Worm (Caenorhabditis elegans) whole organism, L4 larva: ENCODE data around the gene T09F5.2.

Experiments used
- F37D6.2 ChIP-seq: sonication (generic microtip); optimal IDR thresholded peaks from 2 replicates; lab custom pipeline; 2016; ENCODE audit warnings: mild to moderate bottlenecking, missing genetic modification characterization, missing compliant biosample characterization
- T26A8.4 ChIP-seq: fragments of 200-800 bp; sonication (Bioruptor generic); IDR thresholded peaks from 2 replicates; pipeline ENCODE4 v1.3.6; 2022; ENCODE audit warnings: missing genetic modification characterization, missing compliant biosample characterization
- Y48G9A.11 ChIP-seq: fragments of 200-800 bp; sonication (Bioruptor generic); IDR thresholded peaks from 2 replicates; pipeline ENCODE4 v1.3.6; 2022; ENCODE audit warnings: missing genetic modification reagents, missing genetic modification characterization, missing compliant biosample characterization
- Y5F2A.4 ChIP-seq: fragments of 200-800 bp; sonication (Bioruptor generic); optimal IDR thresholded peaks from 2 replicates; lab custom pipeline; 2018; ENCODE audit warnings: mild to moderate bottlenecking, missing genetic modification characterization, missing compliant biosample characterization
- aha-1 ChIP-seq: fragments of 150-350 bp; peaks from one replicate; lab custom pipeline; 2014; ENCODE audit warnings: missing biosample characterization, missing genetic modification characterization
- aly-2 ChIP-seq: sonication (generic microtip); optimal IDR thresholded peaks from 2 replicates; lab custom pipeline; 2018; ENCODE audit warnings: missing biosample characterization, missing genetic modification characterization
- arid-1 ChIP-seq: fragments of 200-800 bp; sonication (Bioruptor generic); conservative IDR thresholded peaks from 2 replicates; pipeline ENCODE4 v1.3.6; 2022; ENCODE audit warnings: missing genetic modification reagents, missing genetic modification characterization, missing compliant biosample characterization
- attf-4 ChIP-seq: sonication (generic microtip); optimal IDR thresholded peaks from 3 replicates; lab custom pipeline; 2017; ENCODE audit warnings: missing biosample characterization, missing genetic modification characterization
- ceh-32 ChIP-seq: sonication (generic microtip); optimal IDR thresholded peaks from 2 replicates; lab custom pipeline; 2016; ENCODE audit warnings: mild to moderate bottlenecking, missing genetic modification characterization, missing compliant biosample characterization; ENCODE audit not compliant: poor library complexity
- ceh-82 ChIP-seq: sonication (generic microtip); optimal IDR thresholded peaks from 2 replicates; lab custom pipeline; 2017; ENCODE audit warnings: missing biosample characterization, missing genetic modification characterization
- ces-1 ChIP-seq: fragments of 150-350 bp; sonication (generic microtip); optimal IDR thresholded peaks from 4 replicates; lab custom pipeline; 2014; ENCODE audit warnings: missing biosample characterization, missing genetic modification reagents, missing genetic modification characterization
- cey-2 ChIP-seq: sonication (generic microtip); optimal IDR thresholded peaks from 3 replicates; lab custom pipeline; 2017; ENCODE audit warnings: missing genetic modification characterization, mild to moderate bottlenecking, missing compliant biosample characterization, antibody characterized with exemption, borderline replicate concordance; ENCODE audit not compliant: insufficient read depth
- dmd-8 ChIP-seq: fragments of 200-800 bp; sonication (Bioruptor generic); IDR thresholded peaks from 2 replicates; pipeline ENCODE4 v1.3.6; 2022; ENCODE audit warnings: missing genetic modification characterization, missing compliant biosample characterization
- dpl-1 ChIP-seq: fragments of 150-350 bp; optimal IDR thresholded peaks from 2 replicates; lab custom pipeline; 2014; ENCODE audit warnings: missing biosample characterization, missing genetic modification reagents, missing genetic modification characterization
- duxl-1 ChIP-seq: sonication (generic microtip); optimal IDR thresholded peaks from 2 replicates; lab custom pipeline; 2016; ENCODE audit warnings: mild to moderate bottlenecking, missing genetic modification characterization, moderate library complexity, missing compliant biosample characterization; ENCODE audit not compliant: poor library complexity
- dve-1 ChIP-seq: sonication (generic microtip); optimal IDR thresholded peaks from 2 replicates; lab custom pipeline; 2017; ENCODE audit warnings: antibody characterized with exemption, mild to moderate bottlenecking, missing genetic modification characterization, missing compliant biosample characterization; ENCODE audit not compliant: insufficient read depth
- hlh-11 ChIP-seq: fragments of 200-800 bp; sonication (Bioruptor generic); optimal IDR thresholded peaks from 2 replicates; lab custom pipeline; 2018; ENCODE audit warnings: mild to moderate bottlenecking, missing genetic modification characterization, missing compliant biosample characterization
- hlh-30 ChIP-seq: sonication (generic microtip); optimal IDR thresholded peaks from 2 replicates; lab custom pipeline; 2017; ENCODE audit warnings: antibody characterized with exemption, mild to moderate bottlenecking, missing genetic modification characterization, missing compliant biosample characterization; ENCODE audit not compliant: insufficient read depth
- hmg-1.1 ChIP-seq: fragments of 200-800 bp; sonication (Bioruptor generic); IDR thresholded peaks from 2 replicates; pipeline ENCODE4 v1.3.6; 2022; ENCODE audit warnings: missing genetic modification reagents, missing genetic modification characterization, missing compliant biosample characterization
- jun-1 ChIP-seq: fragments of 150-350 bp; optimal IDR thresholded peaks from 2 replicates; lab custom pipeline; 2014; ENCODE audit warnings: missing biosample characterization, missing genetic modification reagents, missing genetic modification characterization
- lim-7 ChIP-seq: fragments of 200-800 bp; sonication (Bioruptor generic); IDR thresholded peaks from 2 replicates; pipeline ENCODE4 v1.3.6; 2022; ENCODE audit warnings: missing genetic modification characterization, missing compliant biosample characterization
- lin-1 ChIP-seq: fragments of 200-800 bp; sonication (Bioruptor generic); IDR thresholded peaks from 2 replicates; pipeline ENCODE4 v1.3.6; 2022; ENCODE audit warnings: missing genetic modification reagents, missing genetic modification characterization, missing compliant biosample characterization
- lin-13 ChIP-seq: fragments of 150-350 bp; optimal IDR thresholded peaks from 2 replicates; lab custom pipeline; 2014; ENCODE audit warnings: missing biosample characterization, missing genetic modification reagents, missing genetic modification characterization
- lin-15B ChIP-seq: fragments of 150-350 bp; sonication (generic microtip); optimal IDR thresholded peaks from 3 replicates; lab custom pipeline; 2014; ENCODE audit warnings: missing biosample characterization, missing genetic modification characterization
- lin-39 ChIP-seq: fragments of 150-350 bp; optimal IDR thresholded peaks from 2 replicates; lab custom pipeline; 2014; ENCODE audit warnings: missing biosample characterization, missing genetic modification reagents, missing genetic modification characterization
- lir-3 ChIP-seq: sonication (generic microtip); optimal IDR thresholded peaks from 2 replicates; lab custom pipeline; 2016; ENCODE audit warnings: mild to moderate bottlenecking, missing genetic modification characterization, missing compliant biosample characterization
- madf-5 ChIP-seq, 2 experiments: fragments of 200-800 bp; sonication (Bioruptor generic); IDR thresholded peaks; 2 replicates each; pipeline ENCODE4 v1.3.6; 2022; ENCODE audit warnings: missing compliant biosample characterization in 2 of 2, missing genetic modification characterization in 2 of 2
- mdl-1 ChIP-seq, 2 experiments: fragments of 150-350 bp in 1 of 2; sonication (generic microtip) in 1 of 2; optimal IDR thresholded peaks; 2 replicates each; lab custom pipeline; 2014 to 2017; ENCODE audit warnings: missing biosample characterization in 2 of 2, missing genetic modification characterization in 2 of 2
- mdt-29 ChIP-seq: fragments of 200-800 bp; sonication (Bioruptor generic); IDR thresholded peaks from 2 replicates; pipeline ENCODE4 v1.3.6; 2022; ENCODE audit warnings: missing genetic modification reagents, missing genetic modification characterization, missing compliant biosample characterization
- mes-2 ChIP-seq: sonication (generic microtip); optimal IDR thresholded peaks from 2 replicates; lab custom pipeline; 2016; ENCODE audit warnings: missing genotype, mild to moderate bottlenecking, missing genetic modification characterization, missing compliant biosample characterization; ENCODE audit not compliant: poor library complexity, severe bottlenecking
- nhr-102 ChIP-seq: sonication (generic microtip); optimal IDR thresholded peaks from 2 replicates; lab custom pipeline; 2016; ENCODE audit warnings: mild to moderate bottlenecking, missing genetic modification characterization, moderate library complexity, missing compliant biosample characterization
- nhr-11 ChIP-seq: fragments of 150-350 bp; optimal IDR thresholded peaks from 2 replicates; lab custom pipeline; 2014; ENCODE audit warnings: missing biosample characterization, missing genetic modification characterization
- nhr-237 ChIP-seq: sonication (generic microtip); optimal IDR thresholded peaks from 2 replicates; lab custom pipeline; 2017; ENCODE audit warnings: missing biosample characterization, missing genetic modification characterization
- nhr-6 ChIP-seq: fragments of 150-350 bp; optimal IDR thresholded peaks from 2 replicates; lab custom pipeline; 2014; ENCODE audit warnings: missing biosample characterization, missing genetic modification characterization
- nhr-76 ChIP-seq: fragments of 150-350 bp; optimal IDR thresholded peaks from 2 replicates; lab custom pipeline; 2014; ENCODE audit warnings: missing biosample characterization, missing genetic modification characterization
- nhr-77 ChIP-seq: fragments of 150-350 bp; optimal IDR thresholded peaks from 2 replicates; lab custom pipeline; 2014; ENCODE audit warnings: missing biosample characterization, missing genetic modification characterization
- pha-4 ChIP-seq, 2 experiments: fragments of 150-350 bp in 1 of 2; fragments of 200-800 bp in 1 of 2; sonication (Bioruptor generic) in 1 of 2; IDR thresholded peaks in 1 of 2; optimal IDR thresholded peaks in 1 of 2; 2 replicates each; pipeline versions ENCODE4 v1.3.6 to Lab custom; 2014 to 2022; ENCODE audit warnings: missing genetic modification characterization in 2 of 2, missing genetic modification reagents in 2 of 2, missing biosample characterization in 1 of 2, missing compliant biosample characterization in 1 of 2
- php-3 ChIP-seq: fragments of 200-800 bp; sonication (Bioruptor generic); IDR thresholded peaks from 2 replicates; pipeline ENCODE4 v1.3.6; 2022; ENCODE audit warnings: missing genetic modification reagents, missing genetic modification characterization, missing compliant biosample characterization
- sdz-12 ChIP-seq: fragments of 200-800 bp; sonication (Bioruptor generic); optimal IDR thresholded peaks from 2 replicates; lab custom pipeline; 2018; ENCODE audit warnings: mild to moderate bottlenecking, missing genetic modification characterization, missing compliant biosample characterization
- skn-1 ChIP-seq: fragments of 150-350 bp; optimal IDR thresholded peaks from 2 replicates; lab custom pipeline; 2014; ENCODE audit warnings: missing biosample characterization, missing genetic modification characterization
- snpc-1.2 ChIP-seq: fragments of 200-800 bp; sonication (Bioruptor generic); IDR thresholded peaks from 2 replicates; pipeline ENCODE4 v1.3.6; 2022; ENCODE audit warnings: missing genetic modification reagents, missing genetic modification characterization, missing compliant biosample characterization
- spr-1 ChIP-seq: sonication (generic microtip); optimal IDR thresholded peaks from 2 replicates; lab custom pipeline; 2016; ENCODE audit warnings: mild to moderate bottlenecking, missing genetic modification characterization, missing compliant biosample characterization
- spr-3 ChIP-seq: fragments of 200-800 bp; sonication (Bioruptor generic); optimal IDR thresholded peaks from 2 replicates; lab custom pipeline; 2018; ENCODE audit warnings: mild to moderate bottlenecking, missing genetic modification characterization, missing compliant biosample characterization
- tag-97 ChIP-seq: fragments of 200-800 bp; sonication (Bioruptor generic); IDR thresholded peaks from 2 replicates; pipeline ENCODE4 v1.3.6; 2022; ENCODE audit warnings: missing genetic modification characterization, missing compliant biosample characterization
- unc-62 ChIP-seq, 3 experiments: fragments of 150-350 bp in 1 of 3; sonication (generic microtip); optimal IDR thresholded peaks in 2 of 3; peaks in 1 of 3; 1 replicate in 1 of 3; 2 replicates in 2 of 3; lab custom pipeline; 2014 to 2017; ENCODE audit warnings: missing biosample characterization in 3 of 3, missing genetic modification characterization in 3 of 3, missing genetic modification reagents in 3 of 3, missing genotype in 1 of 3
- zag-1 ChIP-seq: fragments of 150-350 bp; optimal IDR thresholded peaks from 2 replicates; lab custom pipeline; 2014; ENCODE audit warnings: missing biosample characterization, missing genetic modification characterization
- ztf-11 ChIP-seq: fragments of 150-350 bp; optimal IDR thresholded peaks from 2 replicates; lab custom pipeline; 2014; ENCODE audit warnings: missing biosample characterization, missing genetic modification characterization

The T09F5.2 gene

DNA sequence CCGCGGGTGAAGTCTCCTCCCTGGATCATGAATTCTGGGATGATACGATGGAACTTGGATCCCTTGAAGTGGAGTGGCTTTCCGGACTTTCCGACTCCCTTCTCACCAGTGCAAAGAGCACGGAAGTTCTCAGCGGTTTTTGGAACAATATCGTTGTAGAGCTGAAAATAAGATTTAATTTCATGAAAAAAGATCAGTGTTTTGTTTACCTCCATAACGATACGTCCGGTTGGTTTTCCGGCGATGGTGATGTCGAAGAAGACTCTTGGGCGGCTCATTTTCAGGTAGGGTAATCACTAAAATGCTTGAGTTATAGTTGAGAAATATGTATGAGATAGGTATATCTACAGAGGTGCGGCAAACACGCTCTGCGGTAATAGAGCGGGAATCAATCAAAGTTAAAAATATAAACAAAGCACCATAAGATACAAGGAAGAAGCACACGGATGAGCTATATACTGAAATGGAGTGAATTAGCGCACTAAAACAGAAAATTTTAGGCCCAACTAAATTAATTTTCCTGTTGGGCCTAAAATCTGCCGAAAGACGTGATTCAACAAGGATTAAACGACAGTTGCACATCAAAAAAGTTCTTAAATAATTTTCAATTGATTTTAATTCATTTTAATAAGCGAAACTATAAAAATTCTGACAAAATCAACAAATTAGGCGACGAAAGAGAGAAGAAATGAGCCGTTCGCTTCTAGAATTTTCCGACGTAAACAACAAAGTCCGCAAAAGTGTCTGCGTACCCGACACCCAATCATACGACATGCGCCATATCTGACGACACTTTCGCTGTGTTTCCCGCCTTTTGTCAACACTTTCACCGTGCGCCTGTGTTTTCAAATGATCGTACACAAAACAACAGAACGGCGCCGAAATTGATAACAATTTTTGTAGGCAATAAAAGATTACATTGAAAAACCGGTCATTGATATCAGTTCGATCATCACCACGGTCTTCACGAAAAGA lies 36.6 kb downstream of the T09F5.2 start, which contains the start of the genes cyn-7 and bath-36 (continued):
- TF ChIP-seq dmd-8 (GFP tag; lab: Robert Waterston, UW) = no peak
- no peak for TF ChIP-seq Y5F2A.4 (GFP tag; lab: Kevin White, UChicago)
- no peak for TF ChIP-seq lir-3 (tag; lab: Kevin White, UChicago)
- TF ChIP-seq ztf-11 (tag; lab: Kevin White, UChicago) = no peak
- no peak for TF ChIP-seq ceh-82 (tag; lab: Kevin White, UChicago)
- peak; percentile 37 for TF ChIP-seq duxl-1
- peak; percentile 20 for TF ChIP-seq hlh-30 (tag; lab: Kevin White, UChicago)
- no peak for TF ChIP-seq attf-4 (tag; lab: Kevin White, UChicago)
- peak; percentile 75 for TF ChIP-seq mes-2 (tag; lab: Kevin White, UChicago)
- TF ChIP-seq skn-1 (tag; lab: Kevin White, UChicago) = no peak
- no peak for TF ChIP-seq lim-7
- no peak for TF ChIP-seq aly-2 (tag; lab: Kevin White, UChicago)
- TF ChIP-seq zag-1 (tag; lab: Kevin White, UChicago) = no peak
- 0 out of 2 replicates have a peak, but pooled peaks have one; percentile 28 for TF ChIP-seq arid-1
- TF ChIP-seq ceh-32 (tag; lab: Kevin White, UChicago) = no peak
- no peak for TF ChIP-seq hmg-1.1 (GFP tag; lab: Robert Waterston, UW)
- TF ChIP-seq dve-1 (tag; lab: Kevin White, UChicago) = peak; percentile 93
- TF ChIP-seq nhr-11 (tag; lab: Kevin White, UChicago) = peak; percentile 71
- 0 out of 2 replicates have a peak, but pooled peaks have one; percentile 34 for TF ChIP-seq php-3
- TF ChIP-seq lin-39 (tag; lab: Kevin White, UChicago) = no peak
- peak; percentile 71; the same call in 1 of the 2 replicates for TF ChIP-seq mdt-29
- no peak for TF ChIP-seq cey-2 (tag; lab: Kevin White, UChicago)
- TF ChIP-seq unc-62 (GFP tag; optimal IDR thresholded peaks at IDR 0.05 in 1 of 2; lab: Kevin White, UChicago) = no peak
- TF ChIP-seq unc-62 (tag; optimal IDR thresholded peaks at IDR 0.05; lab: Kevin White, UChicago) = no peak
- TF ChIP-seq hlh-11 (tag; lab: Kevin White, UChicago) = peak; percentile 94
- TF ChIP-seq spr-1 (tag; lab: Kevin White, UChicago) = peak; percentile 22
- peak; percentile 60 for TF ChIP-seq nhr-77
- peak in 1 of 2 experiments; percentile 55 for TF ChIP-seq mdl-1 (tag; optimal IDR thresholded peaks at IDR 0.05; lab: Kevin White, UChicago)
- no peak for TF ChIP-seq nhr-237 (tag; lab: Kevin White, UChicago)
- TF ChIP-seq nhr-6 (tag; lab: Kevin White, UChicago) = peak; percentile 74
- TF ChIP-seq tag-97 = no peak
- TF ChIP-seq jun-1 (tag; lab: Kevin White, UChicago) = no peak
- no peak for TF ChIP-seq Y48G9A.11 (GFP tag; lab: Robert Waterston, UW)
- TF ChIP-seq pha-4 (GFP tag; IDR thresholded peaks at IDR 0.05; lab: Robert Waterston, UW) = 0 out of 2 replicates have a peak, but pooled peaks have one; percentile 37
- peak; percentile 38 for TF ChIP-seq pha-4 (tag; optimal IDR thresholded peaks at IDR 0.05; lab: Kevin White, UChicago)
- peak; percentile 81 for TF ChIP-seq dpl-1
- no peak for TF ChIP-seq sdz-12
- no peak for TF ChIP-seq ces-1 (GFP tag; lab: Kevin White, UChicago)
- TF ChIP-seq snpc-1.2 (GFP tag; lab: Robert Waterston, UW) = no peak
- TF ChIP-seq aha-1 (tag; lab: Kevin White, UChicago) = peak; percentile 92
- TF ChIP-seq lin-13 = peak; percentile 62
- peak; percentile 77 for TF ChIP-seq nhr-102
- no peak for TF ChIP-seq lin-1 (GFP tag; lab: Robert Waterston, UW)
- peak; percentile 24 for TF ChIP-seq F37D6.2
- TF ChIP-seq T26A8.4 = peak; percentile 75
- no peak for TF ChIP-seq lin-15B
- TF ChIP-seq spr-3 (GFP tag; lab: Kevin White, UChicago) = no peak
- TF ChIP-seq nhr-76 (tag; lab: Kevin White, UChicago) = no peak
- no peak for TF ChIP-seq madf-5 (GFP tag; IDR thresholded peaks at IDR 0.05; lab: Robert Waterston, UW)
